Fruit fly (Drosophila melanogaster) whole organism, embryonic: Measurements from ENCODE around the gene sima.

Experiments
- Awh ChIP-seq: fragments of 200-800 bp; sonication (Bioruptor generic); IDR thresholded peaks from 2 replicates; pipeline ENCODE4, ENCODE4 v1.3.6; 2022; ENCODE audit warnings: missing biosample characterization, missing genetic modification characterization
- CG10462 ChIP-seq: fragments of 200-800 bp; sonication (Bioruptor generic); optimal IDR thresholded peaks from 2 replicates; lab custom pipeline; 2016; ENCODE audit warnings: missing biosample characterization, missing genetic modification characterization
- CG10959 ChIP-seq: fragments of 200-800 bp; sonication (Bioruptor generic); IDR thresholded peaks from 2 replicates; pipeline ENCODE4 v1.3.6; 2022; ENCODE audit warnings: missing biosample characterization, missing genetic modification characterization
- CG11504 ChIP-seq: fragments of 200-800 bp; sonication (Bioruptor generic); optimal IDR thresholded peaks from 3 replicates; lab custom pipeline; 2019; ENCODE audit warnings: missing biosample characterization, mild to moderate bottlenecking, missing genetic modification characterization, moderate library complexity
- CG11695 ChIP-seq: fragments of 200-800 bp; sonication (Bioruptor generic); IDR thresholded peaks from 3 replicates; pipeline ENCODE4 v1.3.6; 2022; ENCODE audit warnings: missing biosample characterization, missing genetic modification characterization
- CG11723 ChIP-seq: fragments of 200-800 bp; sonication (Bioruptor generic); optimal IDR thresholded peaks from 2 replicates; lab custom pipeline; 2017; ENCODE audit warnings: missing biosample characterization, mild to moderate bottlenecking, missing genetic modification characterization
- CG12391 ChIP-seq: fragments of 200-800 bp; sonication (Bioruptor generic); optimal IDR thresholded peaks from 3 replicates; lab custom pipeline; 2018; ENCODE audit warnings: missing biosample characterization, mild to moderate bottlenecking, missing genetic modification characterization, moderate library complexity
- CG1529 ChIP-seq: fragments of 200-800 bp; sonication (Bioruptor generic); optimal IDR thresholded peaks from 3 replicates; lab custom pipeline; 2018; ENCODE audit warnings: missing biosample characterization, missing genetic modification characterization
- CG17829 ChIP-seq: fragments of 200-800 bp; optimal IDR thresholded peaks from 2 replicates; lab custom pipeline; 2019; ENCODE audit warnings: missing biosample characterization, mild to moderate bottlenecking, missing genetic modification characterization, moderate library complexity
- CG18764 ChIP-seq: fragments of 200-800 bp; sonication (Bioruptor generic); optimal IDR thresholded peaks from 3 replicates; lab custom pipeline; 2016; ENCODE audit warnings: missing biosample characterization, missing genetic modification characterization
- CG2199 ChIP-seq: fragments of 200-800 bp; sonication (Bioruptor generic); IDR thresholded peaks from 3 replicates; pipeline ENCODE4 v1.3.6; 2022; ENCODE audit warnings: missing biosample characterization, missing genetic modification characterization
- CG30403 ChIP-seq: fragments of 200-800 bp; sonication (Bioruptor generic); optimal IDR thresholded peaks from 3 replicates; lab custom pipeline; 2016; ENCODE audit warnings: missing biosample characterization, missing genetic modification characterization
- CG31441 ChIP-seq: fragments of 200-800 bp; sonication (Bioruptor generic); IDR thresholded peaks from 2 replicates; pipeline ENCODE4 v1.3.6; 2022; ENCODE audit warnings: missing biosample characterization, missing genetic modification characterization
- CG34224 ChIP-seq: fragments of 200-800 bp; sonication (Bioruptor generic); IDR thresholded peaks from 3 replicates; pipeline ENCODE4 v1.3.6; 2022; ENCODE audit warnings: missing biosample characterization, missing genetic modification characterization; ENCODE audit not compliant: partially characterized antibody
- CG3995 ChIP-seq: fragments of 200-800 bp; sonication (Bioruptor generic); optimal IDR thresholded peaks from 3 replicates; lab custom pipeline; 2016; ENCODE audit warnings: missing biosample characterization, missing genetic modification characterization
- CG4282 ChIP-seq: fragments of 200-800 bp; sonication (Bioruptor generic); optimal IDR thresholded peaks from 2 replicates; lab custom pipeline; 2016; ENCODE audit warnings: missing biosample characterization, missing genetic modification characterization
- CG4360 ChIP-seq: fragments of 200-800 bp; sonication (Bioruptor generic); IDR thresholded peaks from 2 replicates; pipeline ENCODE4 v1.3.6; 2022; ENCODE audit warnings: missing biosample characterization, missing genetic modification characterization
- CG4424 ChIP-seq: fragments of 200-800 bp; sonication (Bioruptor generic); optimal IDR thresholded peaks from 3 replicates; lab custom pipeline; 2016; ENCODE audit warnings: missing biosample characterization, missing genetic modification characterization
- CG9727 ChIP-seq: fragments of 200-800 bp; sonication (Bioruptor generic); optimal IDR thresholded peaks from 3 replicates; lab custom pipeline; 2017; ENCODE audit warnings: missing biosample characterization, mild to moderate bottlenecking, missing genetic modification characterization
- CG9817 ChIP-seq: fragments of 200-800 bp; sonication (Bioruptor generic); optimal IDR thresholded peaks from 2 replicates; lab custom pipeline; 2018; ENCODE audit warnings: missing biosample characterization, mild to moderate bottlenecking, missing genetic modification characterization, moderate library complexity
- CG9932 ChIP-seq: fragments of 200-800 bp; sonication (Bioruptor generic); IDR thresholded peaks from 2 replicates; pipeline ENCODE4 v1.3.6; 2022; ENCODE audit warnings: missing biosample characterization, missing genetic modification characterization
- Dad ChIP-seq: fragments of 200-800 bp; sonication (Bioruptor generic); optimal IDR thresholded peaks from 3 replicates; lab custom pipeline; 2016; ENCODE audit warnings: missing biosample characterization, missing genetic modification characterization
- Dp ChIP-seq: fragments of 200-800 bp; sonication (Bioruptor generic); optimal IDR thresholded peaks from 2 replicates; lab custom pipeline; 2018; ENCODE audit warnings: missing biosample characterization, mild to moderate bottlenecking, missing genetic modification characterization, moderate library complexity
- Drgx ChIP-seq: fragments of 200-800 bp; sonication (Bioruptor generic); IDR thresholded peaks from 2 replicates; pipeline ENCODE4 v1.3.6; 2022; ENCODE audit warnings: missing biosample characterization, missing genetic modification characterization
- HLH3B ChIP-seq: fragments of 200-800 bp; sonication (Bioruptor generic); IDR thresholded peaks from 2 replicates; pipeline ENCODE4 v1.3.6; 2022; ENCODE audit warnings: missing biosample characterization, missing genetic modification characterization
- Hey ChIP-seq: fragments of 200-800 bp; sonication (Bioruptor generic); optimal IDR thresholded peaks from 3 replicates; lab custom pipeline; 2018; ENCODE audit warnings: missing biosample characterization, mild to moderate bottlenecking, missing genetic modification characterization
- HmgD ChIP-seq: fragments of 200-800 bp; sonication (Bioruptor generic); optimal IDR thresholded peaks from 3 replicates; lab custom pipeline; 2016; ENCODE audit warnings: missing biosample characterization, missing genetic modification characterization
- Hr51 ChIP-seq, 2 experiments: fragments of 200-800 bp; sonication (Bioruptor generic); optimal IDR thresholded peaks; 2 replicates in 1 of 2; 3 replicates in 1 of 2; lab custom pipeline; 2016 to 2018; ENCODE audit warnings: missing biosample characterization in 2 of 2, missing genetic modification characterization in 2 of 2, mild to moderate bottlenecking in 1 of 2, moderate library complexity in 1 of 2
- Max ChIP-seq: fragments of 200-800 bp; sonication (Bioruptor generic); optimal IDR thresholded peaks from 2 replicates; lab custom pipeline; 2016; ENCODE audit warnings: missing biosample characterization, mild to moderate bottlenecking, missing genetic modification characterization
- Mrtf ChIP-seq: fragments of 200-800 bp; sonication (Bioruptor generic); IDR thresholded peaks from 3 replicates; pipeline ENCODE4 v1.3.6; 2022; ENCODE audit warnings: missing biosample characterization, missing genetic modification characterization
- NC2β ChIP-seq: fragments of 200-800 bp; sonication (Bioruptor generic); optimal IDR thresholded peaks from 2 replicates; lab custom pipeline; 2016; ENCODE audit warnings: missing biosample characterization, missing genetic modification characterization
- Rfx ChIP-seq: fragments of 200-800 bp; sonication (Bioruptor generic); IDR thresholded peaks from 2 replicates; pipeline ENCODE4 v1.3.6; 2022; ENCODE audit warnings: missing biosample characterization, missing genetic modification characterization
- Xbp1 ChIP-seq: fragments of 200-800 bp; sonication (Bioruptor generic); optimal IDR thresholded peaks from 3 replicates; lab custom pipeline; 2016; ENCODE audit warnings: missing biosample characterization, mild to moderate bottlenecking, missing genetic modification characterization
- Xrp1 ChIP-seq: fragments of 200-800 bp; sonication (Bioruptor generic); IDR thresholded peaks from 2 replicates; pipeline ENCODE4 v1.3.6; 2022; ENCODE audit warnings: missing biosample characterization, missing genetic modification characterization
- ap ChIP-seq: fragments of 200-800 bp; sonication (Bioruptor generic); IDR thresholded peaks from 2 replicates; pipeline ENCODE4 v1.3.6; 2022; ENCODE audit warnings: missing biosample characterization, missing genetic modification characterization
- chm ChIP-seq: fragments of 200-800 bp; sonication (Bioruptor generic); IDR thresholded peaks from 2 replicates; pipeline ENCODE4 v1.3.6; 2022; ENCODE audit warnings: missing biosample characterization, missing genetic modification characterization
- crc ChIP-seq: fragments of 200-800 bp; sonication (Bioruptor generic); optimal IDR thresholded peaks from 2 replicates; lab custom pipeline; 2016; ENCODE audit warnings: missing biosample characterization, missing genetic modification characterization
- dmrt99B ChIP-seq: fragments of 200-800 bp; sonication (Bioruptor generic); optimal IDR thresholded peaks from 2 replicates; lab custom pipeline; 2018; ENCODE audit warnings: missing biosample characterization, mild to moderate bottlenecking, missing genetic modification characterization, moderate library complexity
- grau ChIP-seq: fragments of 200-800 bp; optimal IDR thresholded peaks from 3 replicates; lab custom pipeline; 2019; ENCODE audit warnings: missing biosample characterization, mild to moderate bottlenecking, missing genetic modification characterization, moderate library complexity
- jigr1 ChIP-seq: fragments of 200-800 bp; sonication (Bioruptor generic); IDR thresholded peaks from 3 replicates; pipeline ENCODE4 v1.3.6; 2022; ENCODE audit warnings: missing biosample characterization, missing genetic modification characterization
- jing ChIP-seq: fragments of 200-800 bp; sonication (Bioruptor generic); optimal IDR thresholded peaks from 2 replicates; lab custom pipeline; 2018; ENCODE audit warnings: missing biosample characterization, mild to moderate bottlenecking, missing genetic modification characterization
- knrl ChIP-seq: fragments of 200-800 bp; sonication (Bioruptor generic); IDR thresholded peaks from 3 replicates; pipeline ENCODE4 v1.3.6; 2022; ENCODE audit warnings: missing biosample characterization, missing genetic modification characterization; ENCODE audit not compliant: partially characterized antibody
- repo ChIP-seq: fragments of 200-800 bp; sonication (Bioruptor generic); optimal IDR thresholded peaks from 2 replicates; lab custom pipeline; 2016; ENCODE audit warnings: missing biosample characterization, missing genetic modification characterization
- salm ChIP-seq: fragments of 200-800 bp; sonication (Bioruptor generic); optimal IDR thresholded peaks from 2 replicates; lab custom pipeline; 2018; ENCODE audit warnings: missing biosample characterization, mild to moderate bottlenecking, missing genetic modification characterization
- sima ChIP-seq: fragments of 200-800 bp; sonication (Bioruptor generic); optimal IDR thresholded peaks from 2 replicates; lab custom pipeline; 2016; ENCODE audit warnings: missing biosample characterization, missing genetic modification characterization
- sisA ChIP-seq: fragments of 200-800 bp; sonication (Bioruptor generic); IDR thresholded peaks from 2 replicates; pipeline ENCODE4 v1.3.6; 2022; ENCODE audit warnings: missing biosample characterization, missing genetic modification characterization
- so ChIP-seq: fragments of 200-800 bp; sonication (Bioruptor generic); IDR thresholded peaks from 3 replicates; pipeline ENCODE4 v1.3.6; 2022; ENCODE audit warnings: missing biosample characterization, missing genetic modification characterization
- tio ChIP-seq: fragments of 200-800 bp; sonication (Bioruptor generic); optimal IDR thresholded peaks from 2 replicates; lab custom pipeline; 2017; ENCODE audit warnings: missing biosample characterization, missing genetic modification characterization, inconsistent platforms
- unc-4 ChIP-seq: fragments of 200-800 bp; sonication (Bioruptor generic); IDR thresholded peaks from 2 replicates; pipeline ENCODE4 v1.3.6; 2022; ENCODE audit warnings: missing biosample characterization, missing genetic modification characterization; ENCODE audit not compliant: partially characterized antibody

The sima gene

DNA sequence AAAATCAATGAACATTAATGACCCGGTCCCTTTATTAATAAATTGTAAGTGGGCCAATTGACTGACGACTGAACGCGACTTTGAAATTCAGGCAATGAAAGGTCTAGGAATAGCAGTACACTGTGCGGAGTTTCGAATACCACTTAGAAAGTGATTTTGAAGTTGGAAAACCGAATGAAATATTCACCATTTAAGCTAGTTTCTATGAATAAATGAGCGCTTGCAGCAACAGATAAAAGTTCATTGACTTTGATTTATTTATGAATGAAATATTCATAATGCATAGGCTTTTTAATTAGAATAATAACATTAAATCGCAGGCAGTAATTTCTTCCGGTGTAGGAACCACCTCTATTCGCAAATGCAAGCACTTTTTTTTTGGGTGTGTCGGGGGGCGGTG lies 37.1 kb upstream of the sima start (continued):
- no peak for TF ChIP-seq CG4282 (GFP tag; lab: Kevin White, UChicago)
- TF ChIP-seq HLH3B (GFP tag; lab: Robert Waterston, UW): 0 out of 2 replicates have a peak, but pooled peaks have one; percentile 8
- TF ChIP-seq Rfx (GFP tag; lab: Robert Waterston, UW): peak; percentile 47
- peak; percentile 53 for TF ChIP-seq CG11504
- no peak for TF ChIP-seq salm (tag; lab: Kevin White, UChicago)
- no peak for TF ChIP-seq Max (GFP tag; lab: Kevin White, UChicago)
- TF ChIP-seq CG11695 (GFP tag; lab: Robert Waterston, UW): no peak
- no peak for TF ChIP-seq CG18764 (GFP tag; lab: Kevin White, UChicago)
- peak; percentile 29 for TF ChIP-seq Xbp1
- peak; percentile 65 for TF ChIP-seq Drgx (GFP tag; lab: Robert Waterston, UW)
- no peak for TF ChIP-seq crc (GFP tag; lab: Kevin White, UChicago)
- no peak for TF ChIP-seq CG10462
- no peak for TF ChIP-seq CG10959
- TF ChIP-seq ap (GFP tag; lab: Robert Waterston, UW): 0 out of 2 replicates have a peak, but pooled peaks have one; percentile 8
- TF ChIP-seq CG17829: peak; percentile 18
- TF ChIP-seq Xrp1 (GFP tag; lab: Robert Waterston, UW): peak; percentile 48; the same call in 1 of the 2 replicates
- TF ChIP-seq Hr51 (GFP tag; optimal IDR thresholded peaks at IDR 0.05; lab: Kevin White, UChicago): peak in 1 of 2 experiments; percentile 50
- no peak for TF ChIP-seq Hey
- no peak for TF ChIP-seq repo (GFP tag; lab: Kevin White, UChicago)
- TF ChIP-seq sisA (GFP tag; lab: Robert Waterston, UW): peak; percentile 29; the same call in 1 of the 2 replicates
- peak; percentile 17 for TF ChIP-seq CG9817 (tag; lab: Kevin White, UChicago)
- no peak for TF ChIP-seq chm (GFP tag; lab: Robert Waterston, UW)
- TF ChIP-seq Dad (GFP tag; lab: Kevin White, UChicago): no peak
- TF ChIP-seq CG4424 (GFP tag; lab: Kevin White, UChicago): peak; percentile 29
- TF ChIP-seq CG1529: no peak
- TF ChIP-seq CG4360 (GFP tag; lab: Robert Waterston, UW): no peak
- TF ChIP-seq CG30403 (GFP tag; lab: Kevin White, UChicago): peak; percentile 44
- TF ChIP-seq grau (tag; lab: Kevin White, UChicago): peak; percentile 23
- TF ChIP-seq Dp (GFP tag; lab: Kevin White, UChicago): no peak
- peak; percentile 43 for TF ChIP-seq dmrt99B (tag; lab: Kevin White, UChicago)
- 0 out of 3 replicates have a peak, but pooled peaks have one; percentile 21 for TF ChIP-seq jigr1 (GFP tag; lab: Robert Waterston, UW)
- no peak for TF ChIP-seq jing (GFP tag; lab: Kevin White, UChicago)

DNA sequence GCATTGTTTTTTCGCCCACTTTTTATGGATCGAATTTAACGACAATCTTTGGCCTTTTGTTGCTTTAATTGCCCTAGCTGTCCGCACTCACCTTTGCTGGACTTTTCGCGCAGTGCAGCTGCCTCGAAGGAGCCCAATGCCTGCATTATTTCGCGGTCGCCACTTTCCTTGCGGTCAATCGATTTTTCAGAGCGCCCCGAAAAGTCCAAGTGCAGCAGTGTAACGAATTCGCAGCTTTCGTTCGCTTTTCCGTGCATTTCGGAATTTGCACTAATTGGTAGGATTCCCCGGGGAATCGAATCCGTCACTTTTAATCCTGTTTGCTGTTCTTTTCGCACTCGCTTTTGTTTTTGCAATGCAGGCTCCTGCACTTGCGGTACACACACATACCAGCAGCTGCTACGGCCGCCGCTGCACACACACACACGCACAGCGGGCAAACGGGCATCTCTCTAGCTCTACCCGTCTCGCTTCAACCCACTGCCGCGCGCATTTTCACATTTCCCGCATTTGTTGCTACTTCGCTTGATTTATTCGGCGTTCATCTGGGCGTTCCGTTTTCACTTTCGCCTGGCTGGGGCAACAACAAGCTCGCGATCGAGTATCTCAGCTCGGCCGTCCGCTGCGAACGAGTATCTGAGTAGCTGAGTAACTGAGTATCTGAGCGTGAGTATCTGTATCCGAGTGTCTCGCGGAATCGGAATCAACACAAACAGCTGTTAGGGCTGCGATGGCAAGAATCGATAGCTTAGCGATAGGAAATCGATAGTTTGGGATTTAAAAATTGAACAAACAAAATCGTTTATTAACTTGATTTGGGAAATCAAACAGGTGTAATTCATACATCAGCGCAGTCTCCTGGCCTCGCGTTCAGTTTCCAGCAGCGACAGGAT lies 36.3 kb upstream of the sima start, which contains the start of gene Mgat2:
Gene Mgat2 (minus strand): TSS at position 663 of the 893 bp plus-strand sequence.
- TF ChIP-seq NC2β (GFP tag; lab: Kevin White, UChicago) (peak; percentile 41), CG11723 (GFP tag; lab: Kevin White, UChicago) (peak; percentile 16), HmgD (peak; percentile 51), tio (GFP tag; lab: Kevin White, UChicago) (no peak), unc-4 (GFP tag; lab: Robert Waterston, UW) (peak; percentile 91), Mrtf (GFP tag; lab: Robert Waterston, UW) (no peak), so (peak; percentile 34; the same call in 2 of the 3 replicates), CG34224 (peak; percentile 97), CG12391 (peak; percentile 6), sima (GFP tag; lab: Kevin White, UChicago) (no peak), CG9932 (GFP tag; lab: Robert Waterston, UW) (peak; percentile 23; the same call in 1 of the 2 replicates), CG3995 (peak; percentile 3), Xrp1 (GFP tag; lab: Robert Waterston, UW) (peak; percentile 44), Awh (GFP tag; lab: Robert Waterston, UW) (peak; percentile 67; the same call in 1 of the 2 replicates), CG2199 (peak; percentile 74; the same call in 1 of the 3 replicates), CG9727 (GFP tag; lab: Kevin White, UChicago) (peak; percentile 38), CG31441 (GFP tag; lab: Robert Waterston, UW) (peak; percentile 48; the same call in 1 of the 2 replicates), knrl (GFP tag; lab: Robert Waterston, UW) (peak; percentile 81; the same call in 2 of the 3 replicates)
